Worm (Caenorhabditis elegans): Measurements from ENCODE around the gene Y49A3A.4.

ce11 chrV:14350498-14350897 is 8.2 kb downstream of the Y49A3A.4 start:
- TF ChIP-seq dpl-1 (GFP tag; optimal IDR thresholded peaks at IDR 0.05), result no peak
- TF ChIP-seq ccch-3 (GFP tag; optimal IDR thresholded peaks at IDR 0.05), result no peak
- no peak for TF ChIP-seq ama-1 (optimal IDR thresholded peaks at IDR 0.05)
- no peak for TF ChIP-seq ama-1 (GFP tag; optimal IDR thresholded peaks at IDR 0.05)
- TF ChIP-seq attf-6 (GFP tag; IDR thresholded peaks at IDR 0.05), result 0 out of 2 replicates have a peak, but pooled peaks have one; percentile 35
- TF ChIP-seq madf-10 (tag; optimal IDR thresholded peaks at IDR 0.05), result no peak
- peak; percentile 67 for TF ChIP-seq F33H1.4 (GFP tag; IDR thresholded peaks at IDR 0.05)
- TF ChIP-seq pha-4 (tag; optimal IDR thresholded peaks at IDR 0.05), result no peak
- no peak for TF ChIP-seq lsy-27 (tag; optimal IDR thresholded peaks at IDR 0.05; ENCODE audit: borderline replicate concordance, insufficient read depth)
- peak; percentile 25 for TF ChIP-seq snpc-3.4 (tag; optimal IDR thresholded peaks at IDR 0.05)
- no peak for TF ChIP-seq athp-1 (tag; optimal IDR thresholded peaks at IDR 0.05)
